Fruit fly (Drosophila melanogaster) whole organism, embryonic: ENCODE results near the gene CG33986.
A peak's percentile ranks its signal among the peaks of the same experiment; 100 is the strongest.

Experiments used
- CG11504 ChIP-seq: fragments of 200-800 bp; sonication (Bioruptor generic); optimal IDR thresholded peaks from 3 replicates; lab custom pipeline; 2019; ENCODE audit warnings: missing biosample characterization, mild to moderate bottlenecking, missing genetic modification characterization, moderate library complexity
- CG12104 ChIP-seq: fragments of 200-800 bp; sonication (Bioruptor generic); optimal IDR thresholded peaks from 3 replicates; lab custom pipeline; 2016; ENCODE audit warnings: missing biosample characterization, missing genetic modification characterization
- CG13775 ChIP-seq: fragments of 200-800 bp; sonication (Bioruptor generic); optimal IDR thresholded peaks from 3 replicates; lab custom pipeline; 2017; ENCODE audit warnings: missing biosample characterization, mild to moderate bottlenecking, missing genetic modification characterization
- CG15011 ChIP-seq: fragments of 200-800 bp; sonication (Bioruptor generic); optimal IDR thresholded peaks from 3 replicates; lab custom pipeline; 2018; ENCODE audit warnings: missing biosample characterization, mild to moderate bottlenecking, missing genetic modification characterization
- CG15073 ChIP-seq: fragments of 200-800 bp; sonication (Bioruptor generic); optimal IDR thresholded peaks from 2 replicates; lab custom pipeline; 2016; ENCODE audit warnings: missing biosample characterization, missing genetic modification characterization
- CG16815 ChIP-seq: fragments of 200-800 bp; sonication (Bioruptor generic); optimal IDR thresholded peaks from 3 replicates; lab custom pipeline; 2017; ENCODE audit warnings: missing biosample characterization, mild to moderate bottlenecking, missing genetic modification characterization
- CG16863 ChIP-seq: fragments of 200-800 bp; sonication (Bioruptor generic); optimal IDR thresholded peaks from 3 replicates; lab custom pipeline; 2016; ENCODE audit warnings: missing biosample characterization, missing genetic modification characterization
- CG1792 ChIP-seq: fragments of 200-800 bp; sonication (Bioruptor generic); optimal IDR thresholded peaks from 2 replicates; lab custom pipeline; 2016; ENCODE audit warnings: missing biosample characterization, missing genetic modification characterization
- CG18011 ChIP-seq: fragments of 200-800 bp; sonication (Bioruptor generic); optimal IDR thresholded peaks from 2 replicates; lab custom pipeline; 2017; ENCODE audit warnings: missing biosample characterization, missing genetic modification characterization, mild to moderate bottlenecking, moderate library complexity, missing genotype
- CG2875 ChIP-seq: fragments of 200-800 bp; sonication (Bioruptor generic); optimal IDR thresholded peaks from 2 replicates; lab custom pipeline; 2017; ENCODE audit warnings: missing biosample characterization, mild to moderate bottlenecking, missing genetic modification characterization, missing genetic modification reagents
- CG32532 ChIP-seq: fragments of 200-800 bp; sonication (Bioruptor generic); IDR thresholded peaks from 2 replicates; pipeline ENCODE4 v1.3.6; 2022; ENCODE audit warnings: missing biosample characterization, missing genetic modification characterization
- CG32767 ChIP-seq: fragments of 200-800 bp; sonication (Bioruptor generic); IDR thresholded peaks from 2 replicates; pipeline ENCODE4 v1.3.6; 2022; ENCODE audit warnings: missing biosample characterization, missing genetic modification characterization
- CG33557 ChIP-seq: fragments of 200-800 bp; sonication (Bioruptor generic); optimal IDR thresholded peaks from 2 replicates; lab custom pipeline; 2019; ENCODE audit warnings: missing biosample characterization, mild to moderate bottlenecking, missing genetic modification characterization, moderate library complexity
- CG34224 ChIP-seq: fragments of 200-800 bp; sonication (Bioruptor generic); IDR thresholded peaks from 3 replicates; pipeline ENCODE4 v1.3.6; 2022; ENCODE audit warnings: missing biosample characterization, missing genetic modification characterization; ENCODE audit not compliant: partially characterized antibody
- CG42726 ChIP-seq: fragments of 200-800 bp; sonication (Bioruptor generic); IDR thresholded peaks from 2 replicates; pipeline ENCODE4 v1.3.6; 2022; ENCODE audit warnings: missing biosample characterization, missing genetic modification characterization; ENCODE audit not compliant: partially characterized antibody
- CG4328 ChIP-seq: fragments of 200-800 bp; sonication (Bioruptor generic); optimal IDR thresholded peaks from 3 replicates; lab custom pipeline; 2017; ENCODE audit warnings: missing biosample characterization, missing genetic modification reagents, missing genetic modification characterization
- CG4360 ChIP-seq: fragments of 200-800 bp; sonication (Bioruptor generic); IDR thresholded peaks from 2 replicates; pipeline ENCODE4 v1.3.6; 2022; ENCODE audit warnings: missing biosample characterization, missing genetic modification characterization
- CG5180 ChIP-seq: fragments of 200-800 bp; sonication (Bioruptor generic); optimal IDR thresholded peaks from 3 replicates; lab custom pipeline; 2017; ENCODE audit warnings: missing biosample characterization, missing genetic modification characterization, mild to moderate bottlenecking, moderate library complexity, missing genetic modification reagents
- CG5245 ChIP-seq: fragments of 200-800 bp; sonication (Bioruptor generic); optimal IDR thresholded peaks from 3 replicates; lab custom pipeline; 2016; ENCODE audit warnings: missing biosample characterization, missing genetic modification characterization
- CG7357 ChIP-seq: fragments of 200-800 bp; sonication (Bioruptor generic); IDR thresholded peaks from 3 replicates; pipeline ENCODE4 v1.3.6; 2022; ENCODE audit warnings: missing biosample characterization, missing genetic modification characterization
- CG7745 ChIP-seq: fragments of 200-800 bp; sonication (Bioruptor generic); optimal IDR thresholded peaks from 2 replicates; lab custom pipeline; 2018; ENCODE audit warnings: missing biosample characterization, mild to moderate bottlenecking, missing genetic modification characterization, moderate library complexity
- CG7839 ChIP-seq: fragments of 200-800 bp; sonication (Bioruptor generic); optimal IDR thresholded peaks from 3 replicates; lab custom pipeline; 2018; ENCODE audit warnings: missing biosample characterization, mild to moderate bottlenecking, missing genetic modification characterization, moderate library complexity
- CG8281 ChIP-seq: fragments of 200-800 bp; sonication (Bioruptor generic); optimal IDR thresholded peaks from 2 replicates; lab custom pipeline; 2018; ENCODE audit warnings: missing biosample characterization, mild to moderate bottlenecking, missing genetic modification characterization, moderate library complexity
- Gsc ChIP-seq: fragments of 200-800 bp; sonication (Bioruptor generic); IDR thresholded peaks from 2 replicates; pipeline ENCODE4 v1.3.6; 2022; ENCODE audit warnings: missing biosample characterization, missing genetic modification characterization
- Hey ChIP-seq: fragments of 200-800 bp; sonication (Bioruptor generic); optimal IDR thresholded peaks from 3 replicates; lab custom pipeline; 2018; ENCODE audit warnings: missing biosample characterization, mild to moderate bottlenecking, missing genetic modification characterization
- HmgD ChIP-seq: fragments of 200-800 bp; sonication (Bioruptor generic); optimal IDR thresholded peaks from 3 replicates; lab custom pipeline; 2016; ENCODE audit warnings: missing biosample characterization, missing genetic modification characterization
- Hr3 ChIP-seq: fragments of 200-800 bp; sonication (Bioruptor generic); optimal IDR thresholded peaks from 3 replicates; lab custom pipeline; 2016; ENCODE audit warnings: missing biosample characterization, missing genetic modification characterization
- Lhr ChIP-seq: fragments of 200-800 bp; sonication (Bioruptor generic); optimal IDR thresholded peaks from 3 replicates; lab custom pipeline; 2017; ENCODE audit warnings: mild to moderate bottlenecking, missing biosample characterization, missing genetic modification reagents, missing genetic modification characterization
- Med ChIP-seq: fragments of 200-800 bp; sonication (Bioruptor generic); peaks from one replicate; lab custom pipeline; 2016; ENCODE audit warnings: missing biosample characterization, missing genetic modification characterization, mild to moderate bottlenecking, inconsistent platforms, moderate library complexity
- Optix ChIP-seq: fragments of 200-800 bp; sonication (Bioruptor generic); IDR thresholded peaks from 3 replicates; pipeline ENCODE4 v1.3.6; 2022; ENCODE audit warnings: missing biosample characterization, missing genetic modification characterization
- Ravus ChIP-seq: fragments of 200-800 bp; sonication (Bioruptor generic); IDR thresholded peaks from 2 replicates; pipeline ENCODE4 v1.3.6; 2022; ENCODE audit warnings: missing biosample characterization, missing genetic modification characterization
- Scr ChIP-seq: fragments of 200-800 bp; sonication (Bioruptor generic); IDR thresholded peaks from 2 replicates; pipeline ENCODE4 v1.3.6; 2022; ENCODE audit warnings: missing biosample characterization, missing genetic modification characterization; ENCODE audit not compliant: partially characterized antibody
- Spps ChIP-seq: fragments of 200-800 bp; sonication (Bioruptor generic); optimal IDR thresholded peaks from 2 replicates; lab custom pipeline; 2018; ENCODE audit warnings: missing biosample characterization, mild to moderate bottlenecking, missing genetic modification characterization
- abd-A ChIP-seq: fragments of 200-800 bp; sonication (Bioruptor generic); optimal IDR thresholded peaks from 3 replicates; lab custom pipeline; 2019; ENCODE audit warnings: missing biosample characterization, mild to moderate bottlenecking, missing genetic modification characterization, moderate library complexity
- amos ChIP-seq: fragments of 200-800 bp; sonication (Bioruptor generic); IDR thresholded peaks from 2 replicates; pipeline ENCODE4 v1.3.6; 2022; ENCODE audit warnings: missing biosample characterization, missing genetic modification characterization; ENCODE audit not compliant: partially characterized antibody
- ato ChIP-seq: fragments of 200-800 bp; sonication (Bioruptor generic); IDR thresholded peaks from 2 replicates; pipeline ENCODE4 v1.3.6; 2022; ENCODE audit warnings: missing biosample characterization, missing genetic modification characterization; ENCODE audit not compliant: partially characterized antibody
- caup ChIP-seq: fragments of 200-800 bp; sonication (Bioruptor generic); optimal IDR thresholded peaks from 3 replicates; lab custom pipeline; 2017; ENCODE audit warnings: missing biosample characterization, mild to moderate bottlenecking, missing genetic modification characterization, moderate library complexity; ENCODE audit not compliant: severe bottlenecking
- disco-r ChIP-seq: fragments of 200-800 bp; sonication (Bioruptor generic); optimal IDR thresholded peaks from 2 replicates; lab custom pipeline; 2016; ENCODE audit warnings: missing biosample characterization, missing genetic modification characterization
- dmrt11E ChIP-seq: fragments of 200-800 bp; sonication (Bioruptor generic); optimal IDR thresholded peaks from 3 replicates; lab custom pipeline; 2018; ENCODE audit warnings: missing biosample characterization, mild to moderate bottlenecking, missing genetic modification characterization, moderate library complexity
- esg ChIP-seq: fragments of 200-800 bp; sonication (Bioruptor generic); conservative IDR thresholded peaks from 2 replicates; pipeline ENCODE4 v1.3.6; 2022; ENCODE audit warnings: missing biosample characterization, missing genetic modification characterization
- fd96Cb ChIP-seq: fragments of 200-800 bp; sonication (Bioruptor generic); optimal IDR thresholded peaks from 2 replicates; lab custom pipeline; 2018; ENCODE audit warnings: missing biosample characterization, mild to moderate bottlenecking, missing genetic modification characterization, moderate library complexity
- pan ChIP-seq, 4 experiments: fragments of >200 bp in 3 of 4; fragments of 200-800 bp in 1 of 4; sonication (Bioruptor generic) in 1 of 4; optimal IDR thresholded peaks in 3 of 4; IDR thresholded peaks in 1 of 4; 2 replicates each; pipeline versions ENCODE4 v1.3.6 to Lab custom; 2017 to 2022; ENCODE audit warnings: missing biosample characterization in 2 of 4, missing genetic modification characterization in 2 of 4, mixed read lengths in 1 of 4
- rib ChIP-seq: fragments of 200-800 bp; sonication (Bioruptor generic); IDR thresholded peaks from 2 replicates; pipeline ENCODE4 v1.3.6; 2022; ENCODE audit warnings: missing biosample characterization, missing genetic modification characterization
- salm ChIP-seq: fragments of 200-800 bp; sonication (Bioruptor generic); optimal IDR thresholded peaks from 2 replicates; lab custom pipeline; 2018; ENCODE audit warnings: missing biosample characterization, mild to moderate bottlenecking, missing genetic modification characterization
- sd ChIP-seq: fragments of 200-800 bp; sonication (Bioruptor generic); optimal IDR thresholded peaks from 3 replicates; lab custom pipeline; 2018; ENCODE audit warnings: missing biosample characterization, mild to moderate bottlenecking, missing genetic modification characterization, moderate library complexity
- sens ChIP-seq: fragments of 200-800 bp; sonication (Bioruptor generic); peaks from one replicate; lab custom pipeline; 2016; ENCODE audit warnings: missing biosample characterization, missing genetic modification characterization
- stc ChIP-seq: fragments of 200-800 bp; sonication (Bioruptor generic); IDR thresholded peaks from 2 replicates; pipeline ENCODE4 v1.3.6; 2022; ENCODE audit warnings: missing biosample characterization, missing genetic modification characterization
- tgo ChIP-seq: fragments of 200-800 bp; sonication (Bioruptor generic); IDR thresholded peaks from 3 replicates; pipeline ENCODE4 v1.3.6; 2022; ENCODE audit warnings: missing biosample characterization, missing genetic modification characterization
- unpg ChIP-seq: fragments of 200-800 bp; sonication (Bioruptor generic); optimal IDR thresholded peaks from 3 replicates; lab custom pipeline; 2018; ENCODE audit warnings: missing biosample characterization, mild to moderate bottlenecking, missing genetic modification characterization, moderate library complexity
- wdn ChIP-seq: fragments of 200-800 bp; sonication (Bioruptor generic); IDR thresholded peaks from 2 replicates; pipeline ENCODE4 v1.3.6; 2022; ENCODE audit warnings: missing biosample characterization, missing genetic modification characterization

The CG33986 gene

dm6 chr3L:15523806-15524346 is 1.2 kb downstream of the CG33986 start, which contains the start of gene CG7945 (continued):
- TF ChIP-seq Gsc, result no peak
- no peak for TF ChIP-seq CG16815 (GFP tag; lab: Kevin White, UChicago)
- TF ChIP-seq CG7745 (tag; lab: Kevin White, UChicago), result no peak
- TF ChIP-seq wdn (GFP tag; lab: Robert Waterston, UW), result no peak
- TF ChIP-seq CG33557, result no peak
- no peak for TF ChIP-seq Spps (tag; lab: Kevin White, UChicago)
- no peak for TF ChIP-seq tgo (GFP tag; lab: Robert Waterston, UW)
- TF ChIP-seq sd (tag; lab: Kevin White, UChicago), result no peak
- peak; percentile 51; the same call in 1 of the 2 replicates for TF ChIP-seq ato (GFP tag; lab: Robert Waterston, UW)
- TF ChIP-seq salm (tag; lab: Kevin White, UChicago), result no peak
- peak; percentile 72 for TF ChIP-seq CG34224 (GFP tag; lab: Robert Waterston, UW)
- no peak for TF ChIP-seq CG11504
- TF ChIP-seq Med, result peak; percentile 59
- no peak for TF ChIP-seq Optix (GFP tag; lab: Robert Waterston, UW)
- TF ChIP-seq amos (GFP tag; lab: Robert Waterston, UW), result peak; percentile 64; the same call in 1 of the 2 replicates
- no peak for TF ChIP-seq stc (GFP tag; lab: Robert Waterston, UW)
- TF ChIP-seq CG7357 (GFP tag; lab: Robert Waterston, UW), result no peak
- no peak for TF ChIP-seq esg
- TF ChIP-seq HmgD (GFP tag; lab: Kevin White, UChicago), result no peak
- TF ChIP-seq Lhr (GFP tag; lab: Kevin White, UChicago), result peak; percentile 34
- no peak for TF ChIP-seq CG32532 (GFP tag; lab: Robert Waterston, UW)
- TF ChIP-seq CG8281 (tag; lab: Kevin White, UChicago), result no peak
- TF ChIP-seq CG5180 (GFP tag; lab: Kevin White, UChicago), result no peak
- no peak for TF ChIP-seq CG15073 (GFP tag; lab: Kevin White, UChicago)
- no peak for TF ChIP-seq CG5245 (GFP tag; lab: Kevin White, UChicago)
- TF ChIP-seq Scr (GFP tag; lab: Robert Waterston, UW), result peak; percentile 61
- TF ChIP-seq Hey (tag; lab: Kevin White, UChicago), result no peak
- TF ChIP-seq CG4360 (GFP tag; lab: Robert Waterston, UW), result no peak
- TF ChIP-seq CG1792 (GFP tag; lab: Kevin White, UChicago), result no peak
- TF ChIP-seq fd96Cb (tag; lab: Kevin White, UChicago), result no peak
- TF ChIP-seq disco-r, result no peak
- TF ChIP-seq Hr3 (GFP tag; lab: Kevin White, UChicago), result no peak
- TF ChIP-seq CG7839, result no peak
- no peak for TF ChIP-seq abd-A (tag; lab: Kevin White, UChicago)
- no peak for TF ChIP-seq CG4328 (GFP tag; lab: Kevin White, UChicago)
- no peak for TF ChIP-seq caup (GFP tag; lab: Kevin White, UChicago)
- no peak for TF ChIP-seq unpg
- no peak for TF ChIP-seq sens (GFP tag; lab: Kevin White, UChicago)
- TF ChIP-seq dmrt11E (tag; lab: Kevin White, UChicago), result no peak
- no peak for TF ChIP-seq CG13775 (GFP tag; lab: Kevin White, UChicago)
- no peak for TF ChIP-seq Ravus (GFP tag; lab: Robert Waterston, UW)
- no peak for TF ChIP-seq CG12104
- TF ChIP-seq pan (optimal IDR thresholded peaks at IDR 0.05; lab: Kevin White, UChicago), result no peak
- no peak for TF ChIP-seq pan (GFP tag; optimal IDR thresholded peaks at IDR 0.05 in 1 of 2, IDR thresholded peaks at IDR 0.05 in 1 of 2)
- no peak for TF ChIP-seq CG32767 (GFP tag; lab: Robert Waterston, UW)
- TF ChIP-seq rib (GFP tag; lab: Robert Waterston, UW), result no peak
- TF ChIP-seq CG18011 (GFP tag; lab: Kevin White, UChicago), result no peak
- no peak for TF ChIP-seq CG42726 (GFP tag; lab: Robert Waterston, UW)
- no peak for TF ChIP-seq CG16863 (GFP tag; lab: Kevin White, UChicago)
- TF ChIP-seq CG2875, result no peak
- TF ChIP-seq CG15011 (GFP tag; lab: Kevin White, UChicago), result no peak
